Fruit fly (Drosophila melanogaster) whole organism, embryonic: ENCODE results near the gene WASp.
A peak's percentile ranks its signal among the peaks of the same experiment; 100 is the strongest.

Experiments used
- Adf1 ChIP-seq: fragments of 200-800 bp; sonication (Bioruptor generic); IDR thresholded peaks from 2 replicates; pipeline ENCODE4 v1.3.6; 2022; ENCODE audit warnings: missing biosample characterization, missing genetic modification characterization
- Asciz ChIP-seq: fragments of 200-800 bp; sonication (Bioruptor generic); optimal IDR thresholded peaks from 2 replicates; lab custom pipeline; 2017; ENCODE audit warnings: missing biosample characterization, mild to moderate bottlenecking, missing genetic modification characterization, missing genetic modification reagents
- Blimp-1 ChIP-seq: fragments of 200-800 bp; sonication (Bioruptor generic); optimal IDR thresholded peaks from 3 replicates; lab custom pipeline; 2018; ENCODE audit warnings: missing biosample characterization, missing genetic modification characterization, mild to moderate bottlenecking, moderate library complexity, missing genetic modification reagents
- Bteb2 ChIP-seq: fragments of 200-800 bp; sonication (Bioruptor generic); optimal IDR thresholded peaks from 2 replicates; lab custom pipeline; 2016; ENCODE audit warnings: missing biosample characterization, missing genetic modification characterization
- CG10543 ChIP-seq: fragments of 200-800 bp; sonication (Bioruptor generic); optimal IDR thresholded peaks from 3 replicates; lab custom pipeline; 2017; ENCODE audit warnings: missing biosample characterization, mild to moderate bottlenecking, missing genetic modification characterization, moderate library complexity
- CG10979 ChIP-seq: fragments of 200-800 bp; sonication (Bioruptor generic); optimal IDR thresholded peaks from 2 replicates; lab custom pipeline; 2018; ENCODE audit warnings: missing biosample characterization, mild to moderate bottlenecking, missing genetic modification characterization, moderate library complexity
- CG11093 ChIP-seq: fragments of 200-800 bp; sonication (Bioruptor generic); IDR thresholded peaks from 3 replicates; pipeline ENCODE4 v1.3.6; 2022; ENCODE audit warnings: missing biosample characterization, missing genetic modification characterization
- CG11456 ChIP-seq: fragments of 200-800 bp; sonication (Bioruptor generic); IDR thresholded peaks from 3 replicates; pipeline ENCODE4 v1.3.6; 2022; ENCODE audit warnings: missing biosample characterization, missing genetic modification characterization
- CG11560 ChIP-seq: fragments of 200-800 bp; sonication (Bioruptor generic); IDR thresholded peaks from 3 replicates; pipeline ENCODE4 v1.3.6; 2022; ENCODE audit warnings: missing biosample characterization, missing genetic modification characterization
- CG11696 ChIP-seq: fragments of 200-800 bp; sonication (Bioruptor generic); IDR thresholded peaks from 2 replicates; pipeline ENCODE4 v1.3.6; 2022; ENCODE audit warnings: missing biosample characterization, missing genetic modification characterization
- CG12104 ChIP-seq: fragments of 200-800 bp; sonication (Bioruptor generic); optimal IDR thresholded peaks from 3 replicates; lab custom pipeline; 2016; ENCODE audit warnings: missing biosample characterization, missing genetic modification characterization
- CG17328 ChIP-seq: fragments of 200-800 bp; sonication (Bioruptor generic); IDR thresholded peaks from 2 replicates; pipeline ENCODE4 v1.3.6; 2022; ENCODE audit warnings: missing biosample characterization, missing genetic modification characterization
- CG17802 ChIP-seq: fragments of 200-800 bp; sonication (Bioruptor generic); optimal IDR thresholded peaks from 2 replicates; lab custom pipeline; 2018; ENCODE audit warnings: missing biosample characterization, mild to moderate bottlenecking, missing genetic modification characterization, moderate library complexity
- CG18262 ChIP-seq: fragments of 200-800 bp; optimal IDR thresholded peaks from 3 replicates; lab custom pipeline; 2019; ENCODE audit warnings: missing biosample characterization, mild to moderate bottlenecking, missing genetic modification characterization, moderate library complexity
- CG18599 ChIP-seq: fragments of 200-800 bp; sonication (Bioruptor generic); optimal IDR thresholded peaks from 3 replicates; lab custom pipeline; 2017; ENCODE audit warnings: missing biosample characterization, missing genetic modification characterization, mild to moderate bottlenecking, moderate library complexity, missing genetic modification reagents
- CG2712 ChIP-seq: fragments of 200-800 bp; optimal IDR thresholded peaks from 3 replicates; lab custom pipeline; 2019; ENCODE audit warnings: missing biosample characterization, mild to moderate bottlenecking, missing genetic modification characterization, moderate library complexity
- CG30403 ChIP-seq: fragments of 200-800 bp; sonication (Bioruptor generic); optimal IDR thresholded peaks from 3 replicates; lab custom pipeline; 2016; ENCODE audit warnings: missing biosample characterization, missing genetic modification characterization
- CG31365 ChIP-seq: fragments of 200-800 bp; sonication (Bioruptor generic); optimal IDR thresholded peaks from 2 replicates; lab custom pipeline; 2018; ENCODE audit warnings: missing biosample characterization, mild to moderate bottlenecking, missing genetic modification characterization
- CG3163 ChIP-seq: fragments of 200-800 bp; sonication (Bioruptor generic); optimal IDR thresholded peaks from 3 replicates; lab custom pipeline; 2016; ENCODE audit warnings: missing biosample characterization, missing genetic modification characterization
- CG32767 ChIP-seq: fragments of 200-800 bp; sonication (Bioruptor generic); IDR thresholded peaks from 2 replicates; pipeline ENCODE4 v1.3.6; 2022; ENCODE audit warnings: missing biosample characterization, missing genetic modification characterization
- CG4617 ChIP-seq: fragments of 200-800 bp; sonication (Bioruptor generic); optimal IDR thresholded peaks from 3 replicates; lab custom pipeline; 2016; ENCODE audit warnings: missing biosample characterization, missing genetic modification characterization, borderline replicate concordance
- CG5180 ChIP-seq: fragments of 200-800 bp; sonication (Bioruptor generic); optimal IDR thresholded peaks from 3 replicates; lab custom pipeline; 2017; ENCODE audit warnings: missing biosample characterization, missing genetic modification characterization, mild to moderate bottlenecking, moderate library complexity, missing genetic modification reagents
- CG6254 ChIP-seq: fragments of 200-800 bp; sonication (Bioruptor generic); optimal IDR thresholded peaks from 3 replicates; lab custom pipeline; 2017; ENCODE audit warnings: mild to moderate bottlenecking, missing biosample characterization, missing genetic modification reagents, missing genetic modification characterization
- CG7556 ChIP-seq: fragments of 200-800 bp; sonication (Bioruptor generic); optimal IDR thresholded peaks from 2 replicates; lab custom pipeline; 2017; ENCODE audit warnings: missing biosample characterization, mild to moderate bottlenecking, missing genetic modification characterization
- CG9437 ChIP-seq: fragments of 200-800 bp; sonication (Bioruptor generic); optimal IDR thresholded peaks from 2 replicates; lab custom pipeline; 2018; ENCODE audit warnings: missing biosample characterization, mild to moderate bottlenecking, missing genetic modification characterization
- CG9609 ChIP-seq: fragments of 200-800 bp; sonication (Bioruptor generic); optimal IDR thresholded peaks from 3 replicates; lab custom pipeline; 2016; ENCODE audit warnings: missing biosample characterization, missing genetic modification characterization
- HLH54F ChIP-seq: fragments of 200-800 bp; sonication (Bioruptor generic); optimal IDR thresholded peaks from 3 replicates; lab custom pipeline; 2016; ENCODE audit warnings: missing biosample characterization, missing genetic modification characterization
- HLHmδ ChIP-seq: fragments of 200-800 bp; sonication (Bioruptor generic); optimal IDR thresholded peaks from 2 replicates; lab custom pipeline; 2018; ENCODE audit warnings: missing biosample characterization, mild to moderate bottlenecking, missing genetic modification characterization, moderate library complexity
- Hand ChIP-seq: fragments of 200-800 bp; sonication (Bioruptor generic); optimal IDR thresholded peaks from 2 replicates; lab custom pipeline; 2017; ENCODE audit warnings: mild to moderate bottlenecking, missing biosample characterization, missing genetic modification reagents, missing genetic modification characterization
- Hr78 ChIP-seq, 2 experiments: fragments of 200-800 bp in 1 of 2; fragments of >200 bp in 1 of 2; sonication (Bioruptor generic) in 1 of 2; optimal IDR thresholded peaks; 2 replicates each; lab custom pipeline; 2017 to 2019; ENCODE audit warnings: missing biosample characterization in 2 of 2, missing genetic modification characterization in 2 of 2, mild to moderate bottlenecking in 1 of 2, moderate library complexity in 1 of 2
- Lpt ChIP-seq: fragments of >200 bp; optimal IDR thresholded peaks from 2 replicates; lab custom pipeline; 2018; ENCODE audit warnings: missing biosample characterization, missing genetic modification characterization
- MBD-R2 ChIP-seq: fragments of 200-800 bp; sonication (Bioruptor generic); IDR thresholded peaks from 2 replicates; pipeline ENCODE4 v1.3.6; 2022; ENCODE audit warnings: missing biosample characterization, missing genetic modification characterization
- Meics ChIP-seq: fragments of 200-800 bp; sonication (Bioruptor generic); optimal IDR thresholded peaks from 2 replicates; lab custom pipeline; 2017; ENCODE audit warnings: missing biosample characterization, mild to moderate bottlenecking, missing genetic modification characterization
- NfI ChIP-seq: fragments of 200-800 bp; sonication (Bioruptor generic); optimal IDR thresholded peaks from 3 replicates; lab custom pipeline; 2018; ENCODE audit warnings: missing biosample characterization, mild to moderate bottlenecking, missing genetic modification characterization, moderate library complexity
- Sox100B ChIP-seq: fragments of 200-800 bp; sonication (Bioruptor generic); optimal IDR thresholded peaks from 3 replicates; lab custom pipeline; 2018; ENCODE audit warnings: missing biosample characterization, mild to moderate bottlenecking, missing genetic modification characterization
- ab ChIP-seq: fragments of 200-800 bp; sonication (Bioruptor generic); optimal IDR thresholded peaks from 2 replicates; lab custom pipeline; 2016; ENCODE audit warnings: missing biosample characterization, missing genetic modification characterization
- bcd ChIP-seq: fragments of 200-800 bp; sonication (Bioruptor generic); optimal IDR thresholded peaks from 2 replicates; lab custom pipeline; 2017; ENCODE audit warnings: missing biosample characterization, mild to moderate bottlenecking, missing genetic modification characterization
- btn ChIP-seq: fragments of 200-800 bp; sonication (Bioruptor generic); optimal IDR thresholded peaks from 2 replicates; lab custom pipeline; 2016; ENCODE audit warnings: missing biosample characterization, missing genetic modification characterization
- crc ChIP-seq: fragments of 200-800 bp; sonication (Bioruptor generic); optimal IDR thresholded peaks from 2 replicates; lab custom pipeline; 2016; ENCODE audit warnings: missing biosample characterization, missing genetic modification characterization
- emc ChIP-seq: fragments of 200-800 bp; sonication (Bioruptor generic); optimal IDR thresholded peaks from 2 replicates; lab custom pipeline; 2016; ENCODE audit warnings: missing biosample characterization, missing genetic modification characterization
- ewg ChIP-seq: fragments of 200-800 bp; sonication (Bioruptor generic); optimal IDR thresholded peaks from 3 replicates; lab custom pipeline; 2017; ENCODE audit warnings: mild to moderate bottlenecking, missing biosample characterization, missing genetic modification reagents, missing genetic modification characterization
- ftz-f1 ChIP-seq: fragments of 200-800 bp; sonication (Bioruptor generic); optimal IDR thresholded peaks from 2 replicates; lab custom pipeline; 2016; ENCODE audit warnings: missing biosample characterization, missing genetic modification characterization
- hb ChIP-seq: fragments of 200-800 bp; sonication (Bioruptor generic); IDR thresholded peaks from 3 replicates; pipeline ENCODE4 v1.3.6; 2022; ENCODE audit warnings: missing biosample characterization, missing genetic modification characterization; ENCODE audit not compliant: partially characterized antibody
- hth ChIP-seq: fragments of >200 bp; optimal IDR thresholded peaks from 2 replicates; lab custom pipeline; 2017; ENCODE audit warnings: inconsistent platforms
- kni ChIP-seq: fragments of 200-800 bp; sonication (Bioruptor generic); optimal IDR thresholded peaks from 3 replicates; lab custom pipeline; 2017; ENCODE audit warnings: mild to moderate bottlenecking, missing biosample characterization, missing genetic modification reagents, missing genetic modification characterization
- mam ChIP-seq: fragments of 200-800 bp; sonication (Bioruptor generic); optimal IDR thresholded peaks from 3 replicates; lab custom pipeline; 2016; ENCODE audit warnings: missing biosample characterization, missing genetic modification characterization
- sens ChIP-seq: fragments of 200-800 bp; sonication (Bioruptor generic); peaks from one replicate; lab custom pipeline; 2016; ENCODE audit warnings: missing biosample characterization, missing genetic modification characterization
- slou ChIP-seq: fragments of 200-800 bp; sonication (Bioruptor generic); optimal IDR thresholded peaks from 3 replicates; lab custom pipeline; 2016; ENCODE audit warnings: missing biosample characterization, missing genetic modification characterization
- sr ChIP-seq: fragments of 200-800 bp; sonication (Bioruptor generic); IDR thresholded peaks from 3 replicates; pipeline ENCODE4 v1.3.6; 2022; ENCODE audit warnings: missing biosample characterization, missing genetic modification characterization
- stc ChIP-seq: fragments of 200-800 bp; sonication (Bioruptor generic); IDR thresholded peaks from 2 replicates; pipeline ENCODE4 v1.3.6; 2022; ENCODE audit warnings: missing biosample characterization, missing genetic modification characterization
- wek ChIP-seq: fragments of 200-800 bp; sonication (Bioruptor generic); optimal IDR thresholded peaks from 3 replicates; lab custom pipeline; 2018; ENCODE audit warnings: missing biosample characterization, mild to moderate bottlenecking, missing genetic modification characterization, moderate library complexity
- yki ChIP-seq: fragments of >200 bp; optimal IDR thresholded peaks from 3 replicates; lab custom pipeline; 2018

WASp gene

dm6 chr3R:28851966-28852377 is 20.1 kb upstream of the WASp start (continued):
- TF ChIP-seq CG4617 (GFP tag; lab: Kevin White, UChicago) (no peak), bcd (no peak), CG3163 (GFP tag; lab: Kevin White, UChicago) (no peak), CG31365 (tag; lab: Kevin White, UChicago) (no peak), Meics (no peak), HLHmδ (GFP tag; lab: Kevin White, UChicago) (no peak), sr (no peak), CG11560 (tag; lab: Robert Waterston, UW) (no peak), Sox100B (GFP tag; lab: Kevin White, UChicago) (peak; percentile 17), Hand (GFP tag; lab: Kevin White, UChicago) (no peak), CG32767 (GFP tag; lab: Robert Waterston, UW) (no peak), Asciz (no peak), CG12104 (GFP tag; lab: Kevin White, UChicago) (no peak), ftz-f1 (GFP tag; lab: Kevin White, UChicago) (no peak), Adf1 (no peak), btn (GFP tag; lab: Kevin White, UChicago) (no peak), sens (peak; percentile 87), CG30403 (GFP tag; lab: Kevin White, UChicago) (peak; percentile 39), NfI (no peak), CG17802 (peak; percentile 13), Bteb2 (GFP tag; lab: Kevin White, UChicago) (no peak), ewg (GFP tag; lab: Kevin White, UChicago) (no peak), CG6254 (GFP tag; lab: Kevin White, UChicago) (no peak), CG11093 (GFP tag; lab: Robert Waterston, UW) (no peak), CG10543 (GFP tag; lab: Kevin White, UChicago) (no peak), CG10979 (tag; lab: Kevin White, UChicago) (peak; percentile 41), Hr78 (GFP tag; optimal IDR thresholded peaks at IDR 0.05; lab: Kevin White, UChicago) (no peak), CG17328 (0 out of 2 replicates have a peak, but pooled peaks have one; percentile 8), hth (lab: Kevin White, UChicago) (no peak), CG7556 (GFP tag; lab: Kevin White, UChicago) (peak; percentile 53), slou (GFP tag; lab: Kevin White, UChicago) (no peak), CG9609 (GFP tag; lab: Kevin White, UChicago) (no peak), CG5180 (GFP tag; lab: Kevin White, UChicago) (no peak), stc (GFP tag; lab: Robert Waterston, UW) (no peak), CG11456 (GFP tag; lab: Robert Waterston, UW) (no peak), CG18599 (peak; percentile 15), emc (GFP tag; lab: Kevin White, UChicago) (no peak), Blimp-1 (GFP tag; lab: Kevin White, UChicago) (peak; percentile 31), kni (GFP tag; lab: Kevin White, UChicago) (no peak), yki (lab: Kevin White, UChicago) (no peak), MBD-R2 (GFP tag; lab: Robert Waterston, UW) (no peak), HLH54F (GFP tag; lab: Kevin White, UChicago) (no peak), CG9437 (GFP tag; lab: Kevin White, UChicago) (no peak), hb (GFP tag; lab: Robert Waterston, UW) (no peak), mam (GFP tag; lab: Kevin White, UChicago) (no peak), CG18262 (peak; percentile 37), Lpt (GFP tag; lab: Kevin White, UChicago) (no peak), ab (GFP tag; lab: Kevin White, UChicago) (no peak), CG11696 (GFP tag; lab: Robert Waterston, UW) (no peak), crc (no peak), CG2712 (tag; lab: Kevin White, UChicago) (peak; percentile 34), wek (GFP tag; lab: Kevin White, UChicago) (no peak)
